Fruit fly (Drosophila melanogaster) whole organism, prepupa: Measurements from ENCODE around the gene eater.

Experiments used
- CG1621 ChIP-seq: fragments of 200-800 bp; sonication (Bioruptor generic); optimal IDR thresholded peaks from 3 replicates; lab custom pipeline; 2018; ENCODE audit warnings: missing biosample characterization, mild to moderate bottlenecking, missing genetic modification characterization
- Eip93F ChIP-seq: fragments of 200-800 bp; sonication (Bioruptor generic); optimal IDR thresholded peaks from 2 replicates; lab custom pipeline; 2016; ENCODE audit warnings: missing biosample characterization, mild to moderate bottlenecking, missing genetic modification characterization
- Hr38 ChIP-seq: sonication (Bioruptor generic); optimal IDR thresholded peaks from 2 replicates; lab custom pipeline; 2016; ENCODE audit warnings: missing biosample characterization, missing genetic modification characterization
- Hr39 ChIP-seq: fragments of 200-800 bp; sonication (Bioruptor generic); optimal IDR thresholded peaks from 2 replicates; lab custom pipeline; 2016; ENCODE audit warnings: missing biosample characterization, missing genetic modification characterization
- Lpt ChIP-seq: fragments of 200-800 bp; sonication (Bioruptor generic); optimal IDR thresholded peaks from 3 replicates; lab custom pipeline; 2016; ENCODE audit warnings: missing biosample characterization, missing genetic modification characterization
- Sox15 ChIP-seq: fragments of 200-800 bp; sonication (Bioruptor generic); optimal IDR thresholded peaks from 3 replicates; lab custom pipeline; 2016; ENCODE audit warnings: missing biosample characterization, missing genetic modification characterization
- salr ChIP-seq, 2 experiments: fragments of 200-800 bp; sonication (Bioruptor generic); optimal IDR thresholded peaks; 3 replicates each; lab custom pipeline; 2016 to 2018; ENCODE audit warnings: missing biosample characterization in 2 of 2, missing genetic modification characterization in 2 of 2, mild to moderate bottlenecking in 1 of 2
- ss ChIP-seq, 2 experiments: fragments of 200-800 bp; sonication (Bioruptor generic); optimal IDR thresholded peaks; 2 replicates in 1 of 2; 3 replicates in 1 of 2; lab custom pipeline; 2017 to 2018; ENCODE audit warnings: mild to moderate bottlenecking in 2 of 2, missing biosample characterization in 2 of 2, missing genetic modification characterization in 2 of 2, moderate library complexity in 1 of 2

dm6 chr3R:27106134-27106694 lies 6.7 kb upstream of the eater start, which contains the start of gene CAH9:
- TF ChIP-seq Eip93F (GFP tag; lab: Kevin White, UChicago) (no peak), CG1621 (tag; lab: Kevin White, UChicago) (no peak), Hr38 (GFP tag; lab: Kevin White, UChicago) (no peak), Hr39 (GFP tag; lab: Kevin White, UChicago) (no peak), Sox15 (GFP tag; lab: Kevin White, UChicago) (no peak), salr (GFP tag; optimal IDR thresholded peaks at IDR 0.05; lab: Kevin White, UChicago) (no peak), ss (GFP tag; optimal IDR thresholded peaks at IDR 0.05; lab: Kevin White, UChicago) (no peak), Lpt (GFP tag; lab: Kevin White, UChicago) (no peak)
